Worm (Caenorhabditis elegans): ENCODE results near the gene W03A5.6.

DNA sequence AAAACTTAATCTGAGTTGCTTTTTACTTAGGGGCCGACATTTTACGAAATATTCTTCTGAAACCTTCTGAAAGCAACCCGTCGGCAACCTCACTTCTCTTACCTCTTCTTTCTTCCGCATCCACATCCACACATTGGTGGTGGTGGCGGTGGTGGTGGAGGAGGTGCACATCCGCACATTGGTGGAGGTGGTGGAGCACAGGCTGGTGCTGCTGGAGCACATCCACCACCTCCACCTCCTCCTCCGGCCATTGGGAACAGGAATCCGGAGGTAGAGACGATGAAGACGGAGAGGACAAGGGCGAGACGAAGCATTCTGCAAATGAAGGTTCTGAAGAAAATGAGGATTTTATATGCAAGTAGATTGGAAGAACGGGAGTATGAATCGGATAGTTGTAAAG, 26.8 kb downstream of the W03A5.6 start, which contains the start of gene grl-22:
- TF ChIP-seq him-1 (tag; optimal IDR thresholded peaks at IDR 0.05) (no peak), dao-5 (tag; optimal IDR thresholded peaks at IDR 0.05) (no peak), W03F9.2 (tag; optimal IDR thresholded peaks at IDR 0.05) (no peak)
